Worm (Caenorhabditis elegans) whole organism, young adult: ENCODE results near the gene ptr-19.

Source experiments
- B0019.2 ChIP-seq: fragments of 200-800 bp; sonication (Bioruptor generic); conservative IDR thresholded peaks from 2 replicates; pipeline ENCODE4 v1.3.6; 2022; ENCODE audit warnings: missing genetic modification reagents, missing genetic modification characterization, missing compliant biosample characterization
- B0261.1 ChIP-seq: sonication (generic microtip); optimal IDR thresholded peaks from 2 replicates; lab custom pipeline; 2016; ENCODE audit warnings: mild to moderate bottlenecking, missing genetic modification characterization, moderate library complexity, missing compliant biosample characterization
- C17E4.6 ChIP-seq: fragments of 200-800 bp; sonication (Bioruptor generic); IDR thresholded peaks from 2 replicates; pipeline ENCODE4 v1.3.6; 2022; ENCODE audit warnings: missing genetic modification reagents, missing genetic modification characterization, missing compliant biosample characterization
- D2030.7 ChIP-seq: fragments of 200-800 bp; sonication (Bioruptor generic); IDR thresholded peaks from 2 replicates; pipeline ENCODE4 v1.3.6; 2022; ENCODE audit warnings: missing genetic modification reagents, missing genetic modification characterization, missing compliant biosample characterization
- F10E7.11 ChIP-seq: sonication (generic microtip); optimal IDR thresholded peaks from 2 replicates; lab custom pipeline; 2017; ENCODE audit warnings: mild to moderate bottlenecking, missing genetic modification characterization, moderate library complexity, missing compliant biosample characterization
- F23B12.7 ChIP-seq: sonication (generic microtip); optimal IDR thresholded peaks from 2 replicates; lab custom pipeline; 2017; ENCODE audit warnings: missing genetic modification characterization, mild to moderate bottlenecking, missing compliant biosample characterization, antibody characterized with exemption, moderate library complexity; ENCODE audit not compliant: insufficient read depth
- F33H1.4 ChIP-seq: fragments of 200-800 bp; sonication (Bioruptor generic); IDR thresholded peaks from 2 replicates; pipeline ENCODE4 v1.3.6; 2022; ENCODE audit warnings: missing genetic modification reagents, missing genetic modification characterization, missing compliant biosample characterization
- F49E8.2 ChIP-seq: sonication (generic microtip); optimal IDR thresholded peaks from 3 replicates; lab custom pipeline; 2017; ENCODE audit warnings: missing genetic modification characterization, mild to moderate bottlenecking, missing compliant biosample characterization, antibody characterized with exemption, moderate library complexity; ENCODE audit not compliant: insufficient read depth
- K11D2.4 ChIP-seq: fragments of 200-800 bp; sonication (Bioruptor generic); IDR thresholded peaks from 2 replicates; pipeline ENCODE4 v1.3.6; 2022; ENCODE audit warnings: missing genetic modification reagents, missing genetic modification characterization, missing compliant biosample characterization
- Y53G8AR.9 ChIP-seq: fragments of 200-800 bp; sonication (Bioruptor generic); conservative IDR thresholded peaks from 2 replicates; pipeline ENCODE4 v1.3.6; 2022; ENCODE audit warnings: missing genetic modification reagents, missing genetic modification characterization, missing compliant biosample characterization
- Y56A3A.18 ChIP-seq: fragments of 200-800 bp; sonication (Bioruptor generic); IDR thresholded peaks from 2 replicates; pipeline ENCODE4 v1.3.6; 2022; ENCODE audit warnings: missing genetic modification reagents, missing genetic modification characterization, missing compliant biosample characterization
- Y67H2A.10 ChIP-seq: fragments of 200-800 bp; sonication (Bioruptor generic); conservative IDR thresholded peaks from 2 replicates; pipeline ENCODE4 v1.3.6; 2022; ENCODE audit warnings: missing genetic modification reagents, missing genetic modification characterization, missing compliant biosample characterization
- Y79H2A.3 ChIP-seq: fragments of 200-800 bp; sonication (Bioruptor generic); conservative IDR thresholded peaks from 2 replicates; pipeline ENCODE4 v1.3.6; 2022; ENCODE audit warnings: missing genetic modification reagents, missing genetic modification characterization, missing compliant biosample characterization
- Y95B8A.8 ChIP-seq: fragments of 200-800 bp; sonication (Bioruptor generic); IDR thresholded peaks from 2 replicates; pipeline ENCODE4 v1.3.6; 2022; ENCODE audit warnings: missing genetic modification reagents, missing genetic modification characterization, missing compliant biosample characterization
- ccch-3 ChIP-seq: fragments of 200-800 bp; sonication (Bioruptor generic); optimal IDR thresholded peaks from 2 replicates; lab custom pipeline; 2018; ENCODE audit warnings: mild to moderate bottlenecking, missing genetic modification characterization, missing compliant biosample characterization
- cebp-1 ChIP-seq, 2 experiments: fragments of 200-800 bp in 1 of 2; sonication (Bioruptor generic) in 1 of 2; sonication (generic microtip) in 1 of 2; IDR thresholded peaks in 1 of 2; optimal IDR thresholded peaks in 1 of 2; 2 replicates each; pipeline versions ENCODE4 v1.3.6 to Lab custom; 2017 to 2022; ENCODE audit warnings: missing compliant biosample characterization in 2 of 2, missing genetic modification characterization in 2 of 2, mild to moderate bottlenecking in 1 of 2, missing genetic modification reagents in 1 of 2, moderate library complexity in 1 of 2
- ceh-91 ChIP-seq: fragments of 200-800 bp; sonication (Bioruptor generic); IDR thresholded peaks from 2 replicates; pipeline ENCODE4 v1.3.6; 2022; ENCODE audit warnings: missing genetic modification reagents, missing genetic modification characterization, missing compliant biosample characterization
- dpl-1 ChIP-seq: fragments of 150-350 bp; optimal IDR thresholded peaks from 2 replicates; lab custom pipeline; 2014; ENCODE audit warnings: missing biosample characterization, missing genetic modification reagents, missing genetic modification characterization
- efl-1 ChIP-seq: fragments of 150-350 bp; optimal IDR thresholded peaks from 2 replicates; lab custom pipeline; 2014; ENCODE audit warnings: missing biosample characterization, missing genetic modification reagents, missing genetic modification characterization
- him-1 ChIP-seq: sonication (generic microtip); optimal IDR thresholded peaks from 2 replicates; lab custom pipeline; 2016; ENCODE audit warnings: missing genotype, missing genetic modification reagents, missing genetic modification characterization, missing compliant biosample characterization
- hmg-1.2 ChIP-seq: fragments of 200-800 bp; sonication (Bioruptor generic); IDR thresholded peaks from 2 replicates; pipeline ENCODE4 v1.3.6; 2022; ENCODE audit warnings: missing genetic modification reagents, missing genetic modification characterization, missing compliant biosample characterization
- hrde-1 ChIP-seq: sonication (generic microtip); optimal IDR thresholded peaks from 2 replicates; lab custom pipeline; 2016; ENCODE audit warnings: missing genetic modification characterization, mild to moderate bottlenecking, missing compliant biosample characterization, moderate library complexity, missing genotype, missing genetic modification reagents, borderline replicate concordance
- hsf-1 ChIP-seq: fragments of 200-800 bp; sonication (Bioruptor generic); IDR thresholded peaks from 2 replicates; pipeline ENCODE4 v1.3.6; 2022; ENCODE audit warnings: missing genetic modification reagents, missing genetic modification characterization, missing compliant biosample characterization
- lin-40 ChIP-seq: sonication (generic microtip); optimal IDR thresholded peaks from 2 replicates; lab custom pipeline; 2016; ENCODE audit warnings: missing genetic modification characterization, mild to moderate bottlenecking, missing compliant biosample characterization, missing genotype, missing genetic modification reagents
- madf-3 ChIP-seq: fragments of 200-800 bp; sonication (Bioruptor generic); IDR thresholded peaks from 2 replicates; pipeline ENCODE4 v1.3.6; 2022; ENCODE audit warnings: missing genetic modification reagents, missing genetic modification characterization, missing compliant biosample characterization
- madf-6 ChIP-seq: fragments of 200-800 bp; sonication (Bioruptor generic); IDR thresholded peaks from 2 replicates; pipeline ENCODE4 v1.3.6; 2022; ENCODE audit warnings: missing genetic modification reagents, missing genetic modification characterization, missing compliant biosample characterization
- madf-8 ChIP-seq: fragments of 200-800 bp; sonication (Bioruptor generic); conservative IDR thresholded peaks from 2 replicates; pipeline ENCODE4 v1.3.6; 2022; ENCODE audit warnings: missing genetic modification reagents, missing genetic modification characterization, missing compliant biosample characterization
- mcd-1 ChIP-seq: fragments of 200-800 bp; sonication (Bioruptor generic); IDR thresholded peaks from 2 replicates; pipeline ENCODE4 v1.3.6; 2022; ENCODE audit warnings: missing genetic modification reagents, missing genetic modification characterization, missing compliant biosample characterization
- mxl-1 ChIP-seq: sonication (generic microtip); optimal IDR thresholded peaks from 2 replicates; lab custom pipeline; 2016; ENCODE audit warnings: missing genetic modification characterization, missing compliant biosample characterization
- nfya-2 ChIP-seq: fragments of 200-800 bp; sonication (Bioruptor generic); IDR thresholded peaks from 2 replicates; pipeline ENCODE4 v1.3.6; 2022; ENCODE audit warnings: missing genetic modification reagents, missing genetic modification characterization, missing compliant biosample characterization
- nfyb-1 ChIP-seq: fragments of 200-800 bp; sonication (Bioruptor generic); IDR thresholded peaks from 2 replicates; pipeline ENCODE4 v1.3.6; 2022; ENCODE audit warnings: missing genetic modification reagents, missing genetic modification characterization, missing compliant biosample characterization
- nhr-120 ChIP-seq: fragments of 200-800 bp; sonication (Bioruptor generic); IDR thresholded peaks from 2 replicates; pipeline ENCODE4 v1.3.6; 2022; ENCODE audit warnings: missing genetic modification characterization, missing compliant biosample characterization
- pbrm-1 ChIP-seq: fragments of 200-800 bp; sonication (Bioruptor generic); IDR thresholded peaks from 2 replicates; pipeline ENCODE4 v1.3.6; 2022; ENCODE audit warnings: missing genetic modification reagents, missing genetic modification characterization, missing compliant biosample characterization
- rcor-1 ChIP-seq: fragments of 200-800 bp; sonication (Bioruptor generic); IDR thresholded peaks from 2 replicates; pipeline ENCODE4 v1.3.6; 2022; ENCODE audit warnings: missing genetic modification reagents, missing genetic modification characterization, missing compliant biosample characterization
- rpc-1 ChIP-seq, 2 experiments: fragments of 150-350 bp in 1 of 2; sonication (generic microtip) in 1 of 2; optimal IDR thresholded peaks; 2 replicates each; lab custom pipeline; 2014 to 2018; ENCODE audit warnings: missing biosample characterization in 1 of 2, missing genetic modification characterization in 1 of 2, missing genetic modification reagents in 1 of 2, missing genotype in 1 of 2
- sdz-38 ChIP-seq: sonication (generic microtip); optimal IDR thresholded peaks from 2 replicates; lab custom pipeline; 2016; ENCODE audit warnings: missing genotype, missing genetic modification characterization, missing compliant biosample characterization
- snpc-1.3 ChIP-seq: sonication (generic microtip); optimal IDR thresholded peaks from 2 replicates; lab custom pipeline; 2017; ENCODE audit warnings: missing genetic modification characterization, mild to moderate bottlenecking, missing compliant biosample characterization, antibody characterized with exemption, moderate library complexity, missing genotype, missing genetic modification reagents; ENCODE audit not compliant: insufficient read depth
- snpc-3.4 ChIP-seq: sonication (generic microtip); optimal IDR thresholded peaks from 2 replicates; lab custom pipeline; 2017; ENCODE audit warnings: missing genetic modification characterization, mild to moderate bottlenecking, missing compliant biosample characterization, antibody characterized with exemption, moderate library complexity, missing genotype, missing genetic modification reagents
- snpc-4 ChIP-seq, 5 experiments: fragments of 150-350 bp in 1 of 5; sonication (generic microtip) in 4 of 5; optimal IDR thresholded peaks; 2 replicates each; lab custom pipeline; 2014 to 2018; ENCODE audit warnings: missing genetic modification characterization in 5 of 5, missing biosample characterization in 3 of 5, antibody characterized with exemption in 2 of 5, mild to moderate bottlenecking in 2 of 5, missing compliant biosample characterization in 2 of 5, missing genotype in 2 of 5, moderate library complexity in 2 of 5, missing genetic modification reagents in 1 of 5
- tbp1 ChIP-seq: fragments of 200-800 bp; sonication (Bioruptor generic); optimal IDR thresholded peaks from 2 replicates; lab custom pipeline; 2018; ENCODE audit warnings: mild to moderate bottlenecking, missing genetic modification characterization, missing compliant biosample characterization
- tlf-1 ChIP-seq: fragments of 200-800 bp; sonication (Bioruptor generic); optimal IDR thresholded peaks from 2 replicates; lab custom pipeline; 2018; ENCODE audit warnings: mild to moderate bottlenecking, missing genetic modification characterization, missing compliant biosample characterization
- unc-130 ChIP-seq: sonication (generic microtip); optimal IDR thresholded peaks from 2 replicates; lab custom pipeline; 2016; ENCODE audit warnings: missing genetic modification reagents, missing genetic modification characterization, missing compliant biosample characterization
- unc-62 ChIP-seq: fragments of 150-350 bp; optimal IDR thresholded peaks from 2 replicates; lab custom pipeline; 2014; ENCODE audit warnings: missing biosample characterization, missing genetic modification reagents, missing genetic modification characterization
- ztf-18 ChIP-seq: sonication (generic microtip); optimal IDR thresholded peaks from 2 replicates; lab custom pipeline; 2016; ENCODE audit warnings: missing genotype, mild to moderate bottlenecking, missing genetic modification characterization, missing compliant biosample characterization
- ztf-28 ChIP-seq: fragments of 200-800 bp; sonication (Bioruptor generic); IDR thresholded peaks from 2 replicates; pipeline ENCODE4 v1.3.6; 2022; ENCODE audit warnings: missing genetic modification reagents, missing genetic modification characterization, missing compliant biosample characterization

ptr-19 gene

ce11 chrIII:10807236-10807635 lies 25.6 kb downstream of the ptr-19 start (continued):
- TF ChIP-seq K11D2.4 (GFP tag; lab: Robert Waterston, UW) (no peak), him-1 (tag; lab: Kevin White, UChicago) (peak; percentile 14), F10E7.11 (tag; lab: Kevin White, UChicago) (no peak), snpc-4 (GFP tag; optimal IDR thresholded peaks at IDR 0.05; lab: Kevin White, UChicago) (no peak), snpc-4 (tag; optimal IDR thresholded peaks at IDR 0.05; lab: Kevin White, UChicago) (peak in 1 of 4 experiments; percentile 37), mcd-1 (peak; percentile 60), dpl-1 (GFP tag; lab: Kevin White, UChicago) (peak; percentile 93), lin-40 (tag; lab: Kevin White, UChicago) (no peak), B0019.2 (peak; percentile 83), nhr-120 (GFP tag; lab: Robert Waterston, UW) (no peak), madf-8 (GFP tag; lab: Robert Waterston, UW) (peak; percentile 98), tlf-1 (GFP tag; lab: Kevin White, UChicago) (peak; percentile 89), F33H1.4 (GFP tag; lab: Robert Waterston, UW) (peak; percentile 85), sdz-38 (tag; lab: Kevin White, UChicago) (no peak), unc-62 (no peak), rcor-1 (GFP tag; lab: Robert Waterston, UW) (peak; percentile 72), ccch-3 (GFP tag; lab: Kevin White, UChicago) (no peak), Y67H2A.10 (peak; percentile 52; the same call in 1 of the 2 replicates), F49E8.2 (tag; lab: Kevin White, UChicago) (peak; percentile 83), snpc-3.4 (peak; percentile 75), madf-3 (GFP tag; lab: Robert Waterston, UW) (peak; percentile 90; the same call in 1 of the 2 replicates), ztf-28 (GFP tag; lab: Robert Waterston, UW) (0 out of 2 replicates have a peak, but pooled peaks have one; percentile 51), nfya-2 (GFP tag; lab: Robert Waterston, UW) (no peak), pbrm-1 (no peak; the same call in 1 of the 2 replicates), D2030.7 (peak; percentile 96), Y79H2A.3 (GFP tag; lab: Robert Waterston, UW) (peak; percentile 69; the same call in 1 of the 2 replicates), hrde-1 (peak; percentile 23), Y95B8A.8 (GFP tag; lab: Robert Waterston, UW) (peak; percentile 80; the same call in 1 of the 2 replicates), F23B12.7 (tag; lab: Kevin White, UChicago) (no peak), nfyb-1 (peak; percentile 59; the same call in 1 of the 2 replicates), madf-6 (GFP tag; lab: Robert Waterston, UW) (peak; percentile 99), mxl-1 (tag; lab: Kevin White, UChicago) (no peak), C17E4.6 (GFP tag; lab: Robert Waterston, UW) (no peak; the same call in 1 of the 2 replicates), tbp1 (GFP tag; lab: Kevin White, UChicago) (peak; percentile 41), hmg-1.2 (GFP tag; lab: Robert Waterston, UW) (peak; percentile 57; the same call in 1 of the 2 replicates), B0261.1 (no peak), unc-130 (GFP tag; lab: Kevin White, UChicago) (peak; percentile 68), efl-1 (peak; percentile 99), ztf-18 (tag; lab: Kevin White, UChicago) (peak; percentile 3), rpc-1 (optimal IDR thresholded peaks at IDR 0.05; lab: Kevin White, UChicago) (peak; percentile 3), rpc-1 (tag; optimal IDR thresholded peaks at IDR 0.05; lab: Kevin White, UChicago) (no peak), Y53G8AR.9 (GFP tag; lab: Robert Waterston, UW) (peak; percentile 75; the same call in 1 of the 2 replicates), Y56A3A.18 (GFP tag; lab: Robert Waterston, UW) (no peak), cebp-1 (GFP tag; IDR thresholded peaks at IDR 0.05; lab: Robert Waterston, UW) (no peak), cebp-1 (tag; optimal IDR thresholded peaks at IDR 0.05; lab: Kevin White, UChicago) (no peak), snpc-1.3 (peak; percentile 21), ceh-91 (GFP tag; lab: Robert Waterston, UW) (peak; percentile 92), hsf-1 (GFP tag; lab: Robert Waterston, UW) (peak; percentile 99)
